Worm (Caenorhabditis elegans) whole organism, L1 larva: ENCODE data around the gene sru-7.

Source experiments
- C04F5.9 ChIP-seq: sonication (generic microtip); optimal IDR thresholded peaks from 2 replicates; lab custom pipeline; 2016; ENCODE audit warnings: missing genetic modification characterization, missing compliant biosample characterization
- C16A3.4 ChIP-seq: fragments of 150-350 bp; optimal IDR thresholded peaks from 2 replicates; lab custom pipeline; 2014; ENCODE audit warnings: missing biosample characterization, missing genetic modification characterization
- C34B4.2 ChIP-seq: sonication (generic microtip); optimal IDR thresholded peaks from 2 replicates; lab custom pipeline; 2017; ENCODE audit warnings: mild to moderate bottlenecking, missing genetic modification characterization, missing compliant biosample characterization
- aha-1 ChIP-seq: fragments of 150-350 bp; optimal IDR thresholded peaks from 2 replicates; lab custom pipeline; 2014; ENCODE audit warnings: missing biosample characterization, missing genetic modification characterization
- ama-1 ChIP-seq: fragments of 150-350 bp; optimal IDR thresholded peaks from 2 replicates; lab custom pipeline; 2014
- ceh-8 ChIP-seq: fragments of 200-800 bp; sonication (Bioruptor generic); optimal IDR thresholded peaks from 2 replicates; lab custom pipeline; 2018; ENCODE audit warnings: mild to moderate bottlenecking, missing genetic modification characterization, moderate library complexity, missing compliant biosample characterization
- ces-1 ChIP-seq: fragments of 150-350 bp; optimal IDR thresholded peaks from 2 replicates; lab custom pipeline; 2014; ENCODE audit warnings: missing biosample characterization, missing genetic modification reagents, missing genetic modification characterization
- dpl-1 ChIP-seq, 3 experiments: fragments of 150-350 bp in 2 of 3; sonication (generic microtip) in 1 of 3; optimal IDR thresholded peaks; 2 replicates each; lab custom pipeline; 2014 to 2017; ENCODE audit warnings: missing biosample characterization in 3 of 3, missing genetic modification characterization in 3 of 3, missing genetic modification reagents in 3 of 3
- dsc-1 ChIP-seq: sonication (generic microtip); optimal IDR thresholded peaks from 2 replicates; lab custom pipeline; 2016; ENCODE audit warnings: mild to moderate bottlenecking, missing genetic modification characterization, missing compliant biosample characterization
- efl-1 ChIP-seq, 4 experiments: fragments of 150-350 bp; optimal IDR thresholded peaks in 3 of 4; peaks in 1 of 4; 1 replicate in 1 of 4; 2 replicates in 3 of 4; lab custom pipeline; 2014; ENCODE audit warnings: missing biosample characterization in 2 of 4, missing genetic modification characterization in 2 of 4, missing genetic modification reagents in 2 of 4
- efl-3 ChIP-seq: fragments of 200-800 bp; sonication (Bioruptor generic); optimal IDR thresholded peaks from 2 replicates; lab custom pipeline; 2018; ENCODE audit warnings: mild to moderate bottlenecking, missing genetic modification characterization, missing compliant biosample characterization
- egl-13 ChIP-seq: sonication (generic microtip); optimal IDR thresholded peaks from 2 replicates; lab custom pipeline; 2016; ENCODE audit warnings: missing genotype, missing genetic modification reagents, missing genetic modification characterization, missing compliant biosample characterization
- egl-27 ChIP-seq, 2 experiments: fragments of 150-350 bp in 1 of 2; sonication (generic microtip); optimal IDR thresholded peaks; 3 replicates each; lab custom pipeline; 2017 to 2018; ENCODE audit warnings: missing biosample characterization in 2 of 2, missing genetic modification characterization in 2 of 2, missing genetic modification reagents in 2 of 2
- elt-2 ChIP-seq: sonication (generic microtip); optimal IDR thresholded peaks from 2 replicates; lab custom pipeline; 2016; ENCODE audit warnings: missing genetic modification characterization, mild to moderate bottlenecking, inconsistent platforms, missing compliant biosample characterization, missing genetic modification reagents
- ets-5 ChIP-seq: fragments of 200-800 bp; sonication (Bioruptor generic); IDR thresholded peaks from 2 replicates; pipeline ENCODE4 v1.3.6; 2022; ENCODE audit warnings: missing genetic modification characterization, missing compliant biosample characterization
- fkh-8 ChIP-seq: sonication (generic microtip); optimal IDR thresholded peaks from 2 replicates; lab custom pipeline; 2016; ENCODE audit warnings: mild to moderate bottlenecking, missing genetic modification characterization, missing compliant biosample characterization
- hlh-17 ChIP-seq: fragments of 200-800 bp; sonication (Bioruptor generic); optimal IDR thresholded peaks from 2 replicates; lab custom pipeline; 2018; ENCODE audit warnings: missing genetic modification characterization, mild to moderate bottlenecking, missing compliant biosample characterization, moderate library complexity, borderline replicate concordance
- irx-1 ChIP-seq: sonication (generic microtip); optimal IDR thresholded peaks from 2 replicates; lab custom pipeline; 2016; ENCODE audit warnings: missing genetic modification characterization, missing compliant biosample characterization
- isw-1 ChIP-seq: fragments of 200-800 bp; sonication (Bioruptor generic); IDR thresholded peaks from 2 replicates; pipeline ENCODE4 v1.3.6; 2022; ENCODE audit warnings: missing genetic modification characterization, missing compliant biosample characterization
- jun-1 ChIP-seq: fragments of 150-350 bp; optimal IDR thresholded peaks from 2 replicates; lab custom pipeline; 2014; ENCODE audit warnings: missing biosample characterization, missing genetic modification reagents, missing genetic modification characterization
- lin-13 ChIP-seq: fragments of 150-350 bp; optimal IDR thresholded peaks from 2 replicates; lab custom pipeline; 2014; ENCODE audit warnings: missing biosample characterization, missing genetic modification reagents, missing genetic modification characterization
- lin-15B ChIP-seq: fragments of 150-350 bp; sonication (generic microtip); optimal IDR thresholded peaks from 3 replicates; lab custom pipeline; 2014; ENCODE audit warnings: missing biosample characterization, missing genetic modification characterization
- lin-39 ChIP-seq: fragments of 150-350 bp; optimal IDR thresholded peaks from 2 replicates; lab custom pipeline; 2014; ENCODE audit warnings: missing biosample characterization, missing genetic modification reagents, missing genetic modification characterization
- mab-9 ChIP-seq: fragments of 200-800 bp; sonication (Bioruptor generic); IDR thresholded peaks from 2 replicates; pipeline ENCODE4 v1.3.6; 2022; ENCODE audit warnings: missing genetic modification reagents, missing genetic modification characterization, missing compliant biosample characterization
- mdl-1 ChIP-seq, 2 experiments: fragments of 150-350 bp; optimal IDR thresholded peaks; 2 replicates each; lab custom pipeline; 2014 to 2017; ENCODE audit warnings: missing biosample characterization in 2 of 2, missing genetic modification characterization in 2 of 2, inconsistent platforms in 1 of 2
- mef-2 ChIP-seq: fragments of 150-350 bp; optimal IDR thresholded peaks from 2 replicates; lab custom pipeline; 2014; ENCODE audit warnings: missing biosample characterization, missing genetic modification characterization
- nhr-11 ChIP-seq: fragments of 150-350 bp; optimal IDR thresholded peaks from 2 replicates; lab custom pipeline; 2014; ENCODE audit warnings: missing biosample characterization, missing genetic modification characterization
- nhr-12 ChIP-seq: sonication (generic microtip); optimal IDR thresholded peaks from 2 replicates; lab custom pipeline; 2017; ENCODE audit warnings: missing biosample characterization, missing genetic modification characterization
- nhr-20 ChIP-seq: sonication (generic microtip); optimal IDR thresholded peaks from 2 replicates; lab custom pipeline; 2016; ENCODE audit warnings: mild to moderate bottlenecking, missing genetic modification characterization, missing compliant biosample characterization
- nhr-237 ChIP-seq: fragments of 150-350 bp; optimal IDR thresholded peaks from 2 replicates; lab custom pipeline; 2014; ENCODE audit warnings: missing biosample characterization, missing genetic modification characterization
- nhr-28 ChIP-seq: fragments of 150-350 bp; optimal IDR thresholded peaks from 2 replicates; lab custom pipeline; 2014; ENCODE audit warnings: missing biosample characterization, missing genetic modification characterization
- nhr-47 ChIP-seq: sonication (generic microtip); optimal IDR thresholded peaks from 2 replicates; lab custom pipeline; 2016; ENCODE audit warnings: mild to moderate bottlenecking, missing genetic modification characterization, moderate library complexity, missing compliant biosample characterization
- nhr-71 ChIP-seq: sonication (generic microtip); optimal IDR thresholded peaks from 2 replicates; lab custom pipeline; 2016; ENCODE audit warnings: mild to moderate bottlenecking, missing genetic modification characterization, moderate library complexity, missing compliant biosample characterization
- nhr-76 ChIP-seq: sonication (generic microtip); optimal IDR thresholded peaks from 2 replicates; lab custom pipeline; 2017; ENCODE audit warnings: missing biosample characterization, missing genetic modification characterization
- nhr-77 ChIP-seq: fragments of 150-350 bp; optimal IDR thresholded peaks from 2 replicates; lab custom pipeline; 2014; ENCODE audit warnings: missing biosample characterization, missing genetic modification characterization
- nhr-84 ChIP-seq: sonication (generic microtip); optimal IDR thresholded peaks from 2 replicates; lab custom pipeline; 2017; ENCODE audit warnings: missing biosample characterization, missing genetic modification characterization
- nhr-90 ChIP-seq: sonication (generic microtip); optimal IDR thresholded peaks from 2 replicates; lab custom pipeline; 2016; ENCODE audit warnings: mild to moderate bottlenecking, missing genetic modification characterization, missing compliant biosample characterization; ENCODE audit not compliant: poor library complexity
- pqm-1 ChIP-seq: sonication (generic microtip); optimal IDR thresholded peaks from 3 replicates; lab custom pipeline; 2017; ENCODE audit warnings: missing biosample characterization, missing genetic modification characterization
- rnt-1 ChIP-seq: sonication (generic microtip); optimal IDR thresholded peaks from 2 replicates; lab custom pipeline; 2016; ENCODE audit warnings: mild to moderate bottlenecking, missing genetic modification characterization, moderate library complexity, missing compliant biosample characterization
- skn-1 ChIP-seq: fragments of 150-350 bp; optimal IDR thresholded peaks from 2 replicates; lab custom pipeline; 2014; ENCODE audit warnings: missing biosample characterization, missing genetic modification characterization
- snpc-4 ChIP-seq: fragments of 150-350 bp; optimal IDR thresholded peaks from 2 replicates; lab custom pipeline; 2014; ENCODE audit warnings: missing biosample characterization, missing genetic modification characterization
- snu-23 ChIP-seq: sonication (generic microtip); optimal IDR thresholded peaks from 2 replicates; lab custom pipeline; 2016; ENCODE audit warnings: missing genetic modification characterization, missing compliant biosample characterization
- sox-4 ChIP-seq: sonication (generic microtip); optimal IDR thresholded peaks from 2 replicates; lab custom pipeline; 2016; ENCODE audit warnings: missing genetic modification characterization, missing compliant biosample characterization
- sptf-1 ChIP-seq: fragments of 150-350 bp; optimal IDR thresholded peaks from 2 replicates; lab custom pipeline; 2014; ENCODE audit warnings: missing biosample characterization, missing genetic modification characterization
- swsn-7 ChIP-seq: sonication (generic microtip); optimal IDR thresholded peaks from 2 replicates; lab custom pipeline; 2016; ENCODE audit warnings: missing genetic modification characterization, missing compliant biosample characterization
- unc-30 ChIP-seq: sonication (generic microtip); optimal IDR thresholded peaks from 2 replicates; lab custom pipeline; 2017; ENCODE audit warnings: missing biosample characterization, missing genetic modification characterization
- unc-62 ChIP-seq: fragments of 150-350 bp; optimal IDR thresholded peaks from 2 replicates; lab custom pipeline; 2014; ENCODE audit warnings: missing biosample characterization, missing genetic modification reagents, missing genetic modification characterization
- unc-86 ChIP-seq: sonication (generic microtip); optimal IDR thresholded peaks from 2 replicates; lab custom pipeline; 2016; ENCODE audit warnings: missing genetic modification characterization, missing compliant biosample characterization
- unc-98 ChIP-seq: fragments of 200-800 bp; sonication (Bioruptor generic); IDR thresholded peaks from 2 replicates; pipeline ENCODE4 v1.3.6; 2022; ENCODE audit warnings: missing genetic modification characterization, missing compliant biosample characterization
- vab-15 ChIP-seq: sonication (generic microtip); optimal IDR thresholded peaks from 2 replicates; lab custom pipeline; 2017; ENCODE audit warnings: missing genotype, mild to moderate bottlenecking, missing genetic modification characterization, missing compliant biosample characterization
- xbp-1 ChIP-seq: sonication (generic microtip); optimal IDR thresholded peaks from 2 replicates; lab custom pipeline; 2016; ENCODE audit warnings: missing genetic modification characterization, missing compliant biosample characterization
- zip-4 ChIP-seq: fragments of 200-800 bp; sonication (Bioruptor generic); optimal IDR thresholded peaks from 2 replicates; lab custom pipeline; 2018; ENCODE audit warnings: mild to moderate bottlenecking, missing genetic modification characterization, moderate library complexity, missing compliant biosample characterization
- ztf-11 ChIP-seq, 2 experiments: sonication (generic microtip); optimal IDR thresholded peaks; 2 replicates each; lab custom pipeline; 2016 to 2017; ENCODE audit warnings: missing genetic modification characterization in 2 of 2, missing biosample characterization in 1 of 2, missing compliant biosample characterization in 1 of 2
- ztf-4 ChIP-seq: fragments of 150-350 bp; optimal IDR thresholded peaks from 2 replicates; lab custom pipeline; 2014; ENCODE audit warnings: missing biosample characterization, missing genetic modification characterization

sru-7 gene

ce11 chrIV:8527598-8528012, 35.3 kb downstream of the sru-7 start (continued):
- TF ChIP-seq efl-1 (optimal IDR thresholded peaks at IDR 0.05; lab: Kevin White, UChicago), result peak; percentile 21 to 52
- TF ChIP-seq efl-1 (GFP tag; optimal IDR thresholded peaks at IDR 0.05 in 1 of 2; lab: Kevin White, UChicago), result peak in 1 of 2 experiments; percentile 95
- peak; percentile 63 for TF ChIP-seq xbp-1
- TF ChIP-seq lin-39 (tag; lab: Kevin White, UChicago), result no peak
- no peak for TF ChIP-seq ztf-11 (tag; optimal IDR thresholded peaks at IDR 0.05; lab: Kevin White, UChicago)
- TF ChIP-seq vab-15 (tag; lab: Kevin White, UChicago), result peak; percentile 78
- TF ChIP-seq C34B4.2 (tag; lab: Kevin White, UChicago), result no peak
- no peak for TF ChIP-seq nhr-237 (tag; lab: Kevin White, UChicago)
- TF ChIP-seq nhr-20 (tag; lab: Kevin White, UChicago), result peak; percentile 98
- TF ChIP-seq zip-4 (GFP tag; lab: Kevin White, UChicago), result no peak
- no peak for TF ChIP-seq ets-5
- TF ChIP-seq jun-1 (tag; lab: Kevin White, UChicago), result peak; percentile 81
- TF ChIP-seq egl-27 (tag; optimal IDR thresholded peaks at IDR 0.05; lab: Kevin White, UChicago), result peak; percentile 28 to 57
- TF ChIP-seq unc-86, result no peak
- TF ChIP-seq unc-98 (GFP tag; lab: Robert Waterston, UW), result no peak
- TF ChIP-seq hlh-17 (GFP tag; lab: Kevin White, UChicago), result no peak
- no peak for TF ChIP-seq mab-9 (GFP tag; lab: Robert Waterston, UW)
- no peak for TF ChIP-seq dsc-1
- TF ChIP-seq sox-4 (tag; lab: Kevin White, UChicago), result peak; percentile 6
- peak; percentile 61 for TF ChIP-seq C16A3.4 (tag; lab: Kevin White, UChicago)
- TF ChIP-seq ztf-4 (tag; lab: Kevin White, UChicago), result peak; percentile 88
- no peak for TF ChIP-seq nhr-28 (tag; lab: Kevin White, UChicago)
- peak; percentile 64 for TF ChIP-seq swsn-7 (tag; lab: Kevin White, UChicago)
- TF ChIP-seq lin-15B (tag; lab: Kevin White, UChicago), result no peak
- no peak for TF ChIP-seq unc-62 (GFP tag; lab: Kevin White, UChicago)
- TF ChIP-seq nhr-84 (tag; lab: Kevin White, UChicago), result no peak
- no peak for TF ChIP-seq ces-1 (GFP tag; lab: Kevin White, UChicago)
- peak; percentile 72 for TF ChIP-seq nhr-11
- TF ChIP-seq nhr-47 (tag; lab: Kevin White, UChicago), result peak; percentile 79
- no peak for TF ChIP-seq efl-3 (GFP tag; lab: Kevin White, UChicago)
- TF ChIP-seq nhr-77 (tag; lab: Kevin White, UChicago), result no peak
- no peak for TF ChIP-seq unc-30 (tag; lab: Kevin White, UChicago)
- peak; percentile 60 for TF ChIP-seq irx-1
- TF ChIP-seq mdl-1 (tag; optimal IDR thresholded peaks at IDR 0.05; lab: Kevin White, UChicago), result peak in 1 of 2 experiments; percentile 95
- TF ChIP-seq sptf-1 (tag; lab: Kevin White, UChicago), result no peak
- peak; percentile 69 for TF ChIP-seq mef-2 (tag; lab: Kevin White, UChicago)
- peak; percentile 44 for TF ChIP-seq lin-13 (GFP tag; lab: Kevin White, UChicago)
- peak; percentile 84 for TF ChIP-seq snu-23 (GFP tag; lab: Kevin White, UChicago)
- peak; percentile 93 for TF ChIP-seq nhr-90 (tag; lab: Kevin White, UChicago)
- no peak for TF ChIP-seq ceh-8 (GFP tag; lab: Kevin White, UChicago)
- no peak for TF ChIP-seq nhr-12 (tag; lab: Kevin White, UChicago)
- peak; percentile 68 for TF ChIP-seq pqm-1 (tag; lab: Kevin White, UChicago)
- TF ChIP-seq skn-1, result peak; percentile 49
- peak; percentile 100 for TF ChIP-seq elt-2 (tag; lab: Kevin White, UChicago)
- TF ChIP-seq aha-1 (tag; lab: Kevin White, UChicago), result no peak
- no peak for TF ChIP-seq fkh-8 (tag; lab: Kevin White, UChicago)
- TF ChIP-seq C04F5.9 (tag; lab: Kevin White, UChicago), result peak; percentile 12
- peak in 1 of 3 experiments; percentile 40 for TF ChIP-seq dpl-1 (GFP tag; optimal IDR thresholded peaks at IDR 0.05; lab: Kevin White, UChicago)
- TF ChIP-seq egl-13 (tag; lab: Kevin White, UChicago), result peak; percentile 2
- TF ChIP-seq isw-1, result no peak
- TF ChIP-seq snpc-4, result peak; percentile 30
- TF ChIP-seq ama-1 (lab: Kevin White, UChicago), result no peak
- peak; percentile 97 for TF ChIP-seq nhr-71 (tag; lab: Kevin White, UChicago)
- TF ChIP-seq nhr-76 (tag; lab: Kevin White, UChicago), result no peak
- TF ChIP-seq rnt-1, result peak; percentile 28
